Worm (Caenorhabditis elegans): Measurements from ENCODE around the gene F46B6.10.

DNA sequence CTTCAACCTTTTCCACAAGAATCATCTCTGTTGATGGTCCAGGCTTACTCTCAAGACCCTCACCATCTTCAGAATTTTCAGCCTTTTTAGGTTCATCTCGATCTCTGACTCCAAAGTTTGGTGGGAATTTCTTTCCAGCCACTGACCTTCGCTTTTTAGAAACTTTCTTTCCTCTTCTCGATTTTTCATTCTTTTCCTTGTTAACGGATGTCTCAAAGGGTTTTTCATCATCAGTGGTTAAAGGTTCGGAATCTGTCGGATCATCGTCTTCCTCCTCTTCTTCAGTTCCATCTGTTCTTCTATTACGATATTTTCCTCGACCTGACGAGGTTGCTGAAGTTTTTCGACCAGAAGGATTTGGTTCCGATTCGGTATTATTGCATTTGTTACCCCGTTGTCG, 46.7 kb upstream of the F46B6.10 start:
- TF ChIP-seq F39B2.1 (GFP tag; IDR thresholded peaks at IDR 0.05) (no peak), tlf-1 (GFP tag; optimal IDR thresholded peaks at IDR 0.05) (no peak), hlh-12 (tag; optimal IDR thresholded peaks at IDR 0.05) (no peak), Y67H2A.10 (GFP tag; conservative IDR thresholded peaks at IDR 0.05) (no peak), ama-1 (optimal IDR thresholded peaks at IDR 0.05) (no peak), ama-1 (GFP tag; optimal IDR thresholded peaks at IDR 0.05) (no peak), xnd-1 (tag; optimal IDR thresholded peaks at IDR 0.05) (no peak), madf-6 (GFP tag; IDR thresholded peaks at IDR 0.05) (no peak), nhr-90 (tag; optimal IDR thresholded peaks at IDR 0.05) (no peak), B0019.2 (GFP tag; conservative IDR thresholded peaks at IDR 0.05) (no peak), sea-2 (GFP tag; IDR thresholded peaks at IDR 0.05) (no peak), nhr-120 (GFP tag; IDR thresholded peaks at IDR 0.05) (no peak), lag-1 (GFP tag; IDR thresholded peaks at IDR 0.05) (no peak)
